Worm (Caenorhabditis elegans) whole organism, early embryonic: ENCODE measurements around the gene ifb-1.

Experiments used
- ama-1 ChIP-seq: fragments of 150-350 bp; optimal IDR thresholded peaks from 2 replicates; lab custom pipeline; 2014
- ceh-13 ChIP-seq: fragments of 200-800 bp; sonication (Bioruptor generic); optimal IDR thresholded peaks from 2 replicates; lab custom pipeline; 2018; ENCODE audit warnings: mild to moderate bottlenecking, missing genetic modification characterization, missing compliant biosample characterization
- ceh-36 ChIP-seq: sonication (generic microtip); optimal IDR thresholded peaks from 2 replicates; lab custom pipeline; 2016; ENCODE audit warnings: missing genetic modification characterization, inconsistent platforms, missing compliant biosample characterization
- ets-7 ChIP-seq: sonication (generic microtip); optimal IDR thresholded peaks from 2 replicates; lab custom pipeline; 2016; ENCODE audit warnings: missing genotype, missing genetic modification characterization, missing compliant biosample characterization
- flt-1 ChIP-seq: fragments of 200-800 bp; sonication (Bioruptor generic); IDR thresholded peaks from 2 replicates; pipeline ENCODE4 v1.3.6; 2022; ENCODE audit warnings: missing genetic modification characterization, missing compliant biosample characterization
- hmbx-1 ChIP-seq: sonication (generic microtip); optimal IDR thresholded peaks from 2 replicates; lab custom pipeline; 2016; ENCODE audit warnings: mild to moderate bottlenecking, missing genetic modification characterization, missing compliant biosample characterization
- hnd-1 ChIP-seq: sonication (generic microtip); optimal IDR thresholded peaks from 2 replicates; lab custom pipeline; 2016; ENCODE audit warnings: missing genetic modification characterization, missing compliant biosample characterization
- pes-1 ChIP-seq: fragments of 200-800 bp; sonication (Bioruptor generic); IDR thresholded peaks from 2 replicates; pipeline ENCODE4 v1.3.6; 2022; ENCODE audit warnings: missing genetic modification reagents, missing genetic modification characterization, missing compliant biosample characterization
- scrt-1 ChIP-seq: fragments of 200-800 bp; sonication (Bioruptor generic); IDR thresholded peaks from 2 replicates; pipeline ENCODE4 v1.3.6; 2022; ENCODE audit warnings: missing genetic modification characterization, missing compliant biosample characterization
- tbx-11 ChIP-seq: fragments of 200-800 bp; sonication (Bioruptor generic); IDR thresholded peaks from 2 replicates; pipeline ENCODE4 v1.3.6; 2022; ENCODE audit warnings: missing genetic modification characterization, missing compliant biosample characterization
- tbx-37 ChIP-seq: fragments of 200-800 bp; sonication (Bioruptor generic); conservative IDR thresholded peaks from 2 replicates; pipeline ENCODE4 v1.3.6; 2022; ENCODE audit warnings: missing genetic modification reagents, missing genetic modification characterization, missing compliant biosample characterization

- TF ChIP-seq ama-1 (lab: Kevin White, UChicago) (no peak), tbx-37 (no peak), ceh-13 (no peak), hmbx-1 (no peak), ceh-36 (tag; lab: Kevin White, UChicago) (no peak), ets-7 (tag; lab: Kevin White, UChicago) (no peak), hnd-1 (tag; lab: Kevin White, UChicago) (no peak), pes-1 (GFP tag; lab: Robert Waterston, UW) (no peak), tbx-11 (GFP tag; lab: Robert Waterston, UW) (no peak), flt-1 (GFP tag; lab: Robert Waterston, UW) (no peak), scrt-1 (GFP tag; lab: Robert Waterston, UW) (no peak)
Measured at ce11 chrII:5785504-5785903, 20.1 kb downstream of the ifb-1 start.
